Fruit fly (Drosophila melanogaster) whole organism, embryonic: ENCODE measurements around the gene Datp.

Experiments
- ATbp ChIP-seq: fragments of 200-800 bp; sonication (Bioruptor generic); optimal IDR thresholded peaks from 2 replicates; lab custom pipeline; 2017; ENCODE audit warnings: missing biosample characterization, mild to moderate bottlenecking, missing genetic modification characterization, missing genetic modification reagents
- Antp ChIP-seq: fragments of 200-800 bp; sonication (Bioruptor generic); optimal IDR thresholded peaks from 3 replicates; lab custom pipeline; 2016; ENCODE audit warnings: missing biosample characterization, missing genetic modification characterization
- Bgb ChIP-seq: fragments of 200-800 bp; sonication (Bioruptor generic); IDR thresholded peaks from 2 replicates; pipeline ENCODE4 v1.3.6; 2022; ENCODE audit warnings: missing biosample characterization, missing genetic modification characterization; ENCODE audit not compliant: partially characterized antibody
- C15 ChIP-seq: fragments of 200-800 bp; sonication (Bioruptor generic); IDR thresholded peaks from 3 replicates; pipeline ENCODE4 v1.3.6; 2022; ENCODE audit warnings: missing biosample characterization, missing genetic modification characterization
- CG11695 ChIP-seq: fragments of 200-800 bp; sonication (Bioruptor generic); IDR thresholded peaks from 3 replicates; pipeline ENCODE4 v1.3.6; 2022; ENCODE audit warnings: missing biosample characterization, missing genetic modification characterization
- CG11696 ChIP-seq: fragments of 200-800 bp; sonication (Bioruptor generic); IDR thresholded peaks from 2 replicates; pipeline ENCODE4 v1.3.6; 2022; ENCODE audit warnings: missing biosample characterization, missing genetic modification characterization
- CG12104 ChIP-seq: fragments of 200-800 bp; sonication (Bioruptor generic); optimal IDR thresholded peaks from 3 replicates; lab custom pipeline; 2016; ENCODE audit warnings: missing biosample characterization, missing genetic modification characterization
- CG13775 ChIP-seq: fragments of 200-800 bp; sonication (Bioruptor generic); optimal IDR thresholded peaks from 3 replicates; lab custom pipeline; 2017; ENCODE audit warnings: missing biosample characterization, mild to moderate bottlenecking, missing genetic modification characterization
- CG14050 ChIP-seq: fragments of 200-800 bp; sonication (Bioruptor generic); IDR thresholded peaks from 3 replicates; pipeline ENCODE4 v1.3.6; 2022; ENCODE audit warnings: missing biosample characterization, missing genetic modification characterization
- CG15011 ChIP-seq: fragments of 200-800 bp; sonication (Bioruptor generic); optimal IDR thresholded peaks from 3 replicates; lab custom pipeline; 2018; ENCODE audit warnings: missing biosample characterization, mild to moderate bottlenecking, missing genetic modification characterization
- CG17186 ChIP-seq: fragments of 200-800 bp; sonication (Bioruptor generic); optimal IDR thresholded peaks from 3 replicates; lab custom pipeline; 2017; ENCODE audit warnings: missing biosample characterization, missing genetic modification reagents, missing genetic modification characterization
- CG18619 ChIP-seq: fragments of 200-800 bp; sonication (Bioruptor generic); optimal IDR thresholded peaks from 3 replicates; lab custom pipeline; 2017; ENCODE audit warnings: missing biosample characterization, mild to moderate bottlenecking, missing genetic modification characterization
- CG2199 ChIP-seq: fragments of 200-800 bp; sonication (Bioruptor generic); IDR thresholded peaks from 3 replicates; pipeline ENCODE4 v1.3.6; 2022; ENCODE audit warnings: missing biosample characterization, missing genetic modification characterization
- CG31224 ChIP-seq: fragments of 200-800 bp; sonication (Bioruptor generic); IDR thresholded peaks from 2 replicates; pipeline ENCODE4 v1.3.6; 2022; ENCODE audit warnings: missing biosample characterization, missing genetic modification characterization
- CG32532 ChIP-seq: fragments of 200-800 bp; sonication (Bioruptor generic); IDR thresholded peaks from 2 replicates; pipeline ENCODE4 v1.3.6; 2022; ENCODE audit warnings: missing biosample characterization, missing genetic modification characterization
- CG32772 ChIP-seq: fragments of 200-800 bp; sonication (Bioruptor generic); IDR thresholded peaks from 2 replicates; pipeline ENCODE4 v1.3.6; 2022; ENCODE audit warnings: missing biosample characterization, missing genetic modification characterization
- CG3847 ChIP-seq: fragments of 200-800 bp; sonication (Bioruptor generic); IDR thresholded peaks from 2 replicates; pipeline ENCODE4 v1.3.6; 2022; ENCODE audit warnings: missing biosample characterization, missing genetic modification characterization
- CG43689 ChIP-seq: fragments of 200-800 bp; sonication (Bioruptor generic); IDR thresholded peaks from 2 replicates; pipeline ENCODE4 v1.3.6; 2022; ENCODE audit warnings: missing biosample characterization, missing genetic modification characterization
- CG4617 ChIP-seq: fragments of 200-800 bp; sonication (Bioruptor generic); optimal IDR thresholded peaks from 3 replicates; lab custom pipeline; 2016; ENCODE audit warnings: missing biosample characterization, missing genetic modification characterization, borderline replicate concordance
- CG7556 ChIP-seq: fragments of 200-800 bp; sonication (Bioruptor generic); optimal IDR thresholded peaks from 2 replicates; lab custom pipeline; 2017; ENCODE audit warnings: missing biosample characterization, mild to moderate bottlenecking, missing genetic modification characterization
- CG9727 ChIP-seq: fragments of 200-800 bp; sonication (Bioruptor generic); optimal IDR thresholded peaks from 3 replicates; lab custom pipeline; 2017; ENCODE audit warnings: missing biosample characterization, mild to moderate bottlenecking, missing genetic modification characterization
- D19A ChIP-seq: fragments of 200-800 bp; optimal IDR thresholded peaks from 3 replicates; lab custom pipeline; 2019; ENCODE audit warnings: missing biosample characterization, mild to moderate bottlenecking, missing genetic modification characterization, moderate library complexity
- D19B ChIP-seq: fragments of 200-800 bp; sonication (Bioruptor generic); optimal IDR thresholded peaks from 2 replicates; lab custom pipeline; 2017; ENCODE audit warnings: missing biosample characterization, mild to moderate bottlenecking, missing genetic modification characterization
- Dbx ChIP-seq: fragments of 200-800 bp; sonication (Bioruptor generic); IDR thresholded peaks from 3 replicates; pipeline ENCODE4 v1.3.6; 2022; ENCODE audit warnings: missing biosample characterization, missing genetic modification characterization
- Dip3 ChIP-seq: fragments of 200-800 bp; sonication (Bioruptor generic); optimal IDR thresholded peaks from 3 replicates; lab custom pipeline; 2016; ENCODE audit warnings: missing biosample characterization, missing genetic modification characterization
- Gsc ChIP-seq: fragments of 200-800 bp; sonication (Bioruptor generic); IDR thresholded peaks from 2 replicates; pipeline ENCODE4 v1.3.6; 2022; ENCODE audit warnings: missing biosample characterization, missing genetic modification characterization
- HmgD ChIP-seq: fragments of 200-800 bp; sonication (Bioruptor generic); optimal IDR thresholded peaks from 3 replicates; lab custom pipeline; 2016; ENCODE audit warnings: missing biosample characterization, missing genetic modification characterization
- Myb ChIP-seq: fragments of 200-800 bp; sonication (Bioruptor generic); optimal IDR thresholded peaks from 2 replicates; lab custom pipeline; 2016; ENCODE audit warnings: missing biosample characterization, missing genetic modification characterization
- Pdp1 ChIP-seq, 2 experiments: fragments of 200-800 bp; sonication (Bioruptor generic); optimal IDR thresholded peaks; 3 replicates each; lab custom pipeline; 2016; ENCODE audit warnings: missing biosample characterization in 2 of 2, missing genetic modification characterization in 2 of 2, mild to moderate bottlenecking in 1 of 2, moderate library complexity in 1 of 2
- Sox102F ChIP-seq: fragments of 200-800 bp; sonication (Bioruptor generic); optimal IDR thresholded peaks from 2 replicates; lab custom pipeline; 2018; ENCODE audit warnings: missing biosample characterization, mild to moderate bottlenecking, missing genetic modification characterization, moderate library complexity
- br ChIP-seq: fragments of >200 bp; optimal IDR thresholded peaks from 2 replicates; lab custom pipeline; 2017
- cato ChIP-seq: fragments of 200-800 bp; sonication (Bioruptor generic); optimal IDR thresholded peaks from 2 replicates; lab custom pipeline; 2016; ENCODE audit warnings: missing biosample characterization, missing genetic modification characterization, borderline replicate concordance
- croc ChIP-seq: fragments of 200-800 bp; sonication (Bioruptor generic); conservative IDR thresholded peaks from 3 replicates; pipeline ENCODE4 v1.3.6; 2022; ENCODE audit warnings: missing biosample characterization, missing genetic modification characterization
- crol ChIP-seq: fragments of 200-800 bp; sonication (Bioruptor generic); IDR thresholded peaks from 2 replicates; pipeline ENCODE4 v1.3.6; 2022; ENCODE audit warnings: missing biosample characterization, missing genetic modification characterization
- dmrt11E ChIP-seq: fragments of 200-800 bp; sonication (Bioruptor generic); optimal IDR thresholded peaks from 3 replicates; lab custom pipeline; 2018; ENCODE audit warnings: missing biosample characterization, mild to moderate bottlenecking, missing genetic modification characterization, moderate library complexity
- eyg ChIP-seq: fragments of 200-800 bp; sonication (Bioruptor generic); optimal IDR thresholded peaks from 3 replicates; lab custom pipeline; 2016; ENCODE audit warnings: missing biosample characterization, missing genetic modification characterization
- kah ChIP-seq: fragments of 200-800 bp; sonication (Bioruptor generic); optimal IDR thresholded peaks from 2 replicates; lab custom pipeline; 2018; ENCODE audit warnings: missing biosample characterization, mild to moderate bottlenecking, missing genetic modification characterization
- lbe ChIP-seq: fragments of 200-800 bp; sonication (Bioruptor generic); optimal IDR thresholded peaks from 2 replicates; lab custom pipeline; 2016; ENCODE audit warnings: missing biosample characterization, mild to moderate bottlenecking, missing genetic modification characterization
- mirr ChIP-seq: fragments of 200-800 bp; sonication (Bioruptor generic); optimal IDR thresholded peaks from 3 replicates; lab custom pipeline; 2018; ENCODE audit warnings: missing biosample characterization, mild to moderate bottlenecking, missing genetic modification characterization
- nerfin-1 ChIP-seq: fragments of 200-800 bp; sonication (Bioruptor generic); optimal IDR thresholded peaks from 3 replicates; lab custom pipeline; 2019; ENCODE audit warnings: missing biosample characterization, mild to moderate bottlenecking, missing genetic modification characterization, moderate library complexity
- pan ChIP-seq, 4 experiments: fragments of >200 bp in 3 of 4; fragments of 200-800 bp in 1 of 4; sonication (Bioruptor generic) in 1 of 4; optimal IDR thresholded peaks in 3 of 4; IDR thresholded peaks in 1 of 4; 2 replicates each; pipeline versions ENCODE4 v1.3.6 to Lab custom; 2017 to 2022; ENCODE audit warnings: missing biosample characterization in 2 of 4, missing genetic modification characterization in 2 of 4, mixed read lengths in 1 of 4
- pzg ChIP-seq: fragments of 200-800 bp; sonication (Bioruptor generic); optimal IDR thresholded peaks from 3 replicates; lab custom pipeline; 2018; ENCODE audit warnings: missing biosample characterization, mild to moderate bottlenecking, missing genetic modification characterization, moderate library complexity
- so ChIP-seq: fragments of 200-800 bp; sonication (Bioruptor generic); IDR thresholded peaks from 3 replicates; pipeline ENCODE4 v1.3.6; 2022; ENCODE audit warnings: missing biosample characterization, missing genetic modification characterization
- ssp ChIP-seq: fragments of 200-800 bp; sonication (Bioruptor generic); IDR thresholded peaks from 2 replicates; pipeline ENCODE4 v1.3.6; 2022; ENCODE audit warnings: missing biosample characterization, missing genetic modification characterization
- stc ChIP-seq: fragments of 200-800 bp; sonication (Bioruptor generic); IDR thresholded peaks from 2 replicates; pipeline ENCODE4 v1.3.6; 2022; ENCODE audit warnings: missing biosample characterization, missing genetic modification characterization
- tio ChIP-seq: fragments of 200-800 bp; sonication (Bioruptor generic); optimal IDR thresholded peaks from 2 replicates; lab custom pipeline; 2017; ENCODE audit warnings: missing biosample characterization, missing genetic modification characterization, inconsistent platforms
- vvl ChIP-seq: fragments of 200-800 bp; sonication (Bioruptor generic); IDR thresholded peaks from 2 replicates; pipeline ENCODE4 v1.3.6; 2022; ENCODE audit warnings: missing biosample characterization, missing genetic modification characterization
- wek ChIP-seq: fragments of 200-800 bp; sonication (Bioruptor generic); optimal IDR thresholded peaks from 3 replicates; lab custom pipeline; 2018; ENCODE audit warnings: missing biosample characterization, mild to moderate bottlenecking, missing genetic modification characterization, moderate library complexity
- z ChIP-seq: fragments of 200-800 bp; sonication (Bioruptor generic); IDR thresholded peaks from 3 replicates; pipeline ENCODE4 v1.3.6; 2022; ENCODE audit warnings: missing biosample characterization, missing genetic modification characterization
- zfh2 ChIP-seq: fragments of 200-800 bp; sonication (Bioruptor generic); optimal IDR thresholded peaks from 2 replicates; lab custom pipeline; 2016; ENCODE audit warnings: missing biosample characterization, missing genetic modification characterization

The Datp gene

dm6 chr2L:9921401-9921800 lies 17.2 kb downstream of the Datp start, which contains the start of gene CG4592 (continued):
- TF ChIP-seq Bgb (GFP tag; lab: Robert Waterston, UW) (no peak), CG11696 (peak; percentile 49; the same call in 1 of the 2 replicates), ssp (GFP tag; lab: Robert Waterston, UW) (peak; percentile 14; the same call in 1 of the 2 replicates), croc (GFP tag; lab: Robert Waterston, UW) (no peak), CG43689 (no peak), CG15011 (peak; percentile 3), CG18619 (peak; percentile 10), wek (no peak), dmrt11E (peak; percentile 48), CG31224 (GFP tag; lab: Robert Waterston, UW) (peak; percentile 29; the same call in 1 of the 2 replicates), Myb (peak; percentile 15), zfh2 (GFP tag; lab: Kevin White, UChicago) (peak; percentile 30), D19A (tag; lab: Kevin White, UChicago) (no peak), D19B (GFP tag; lab: Kevin White, UChicago) (no peak), pan (optimal IDR thresholded peaks at IDR 0.05; lab: Kevin White, UChicago) (no peak), pan (GFP tag; optimal IDR thresholded peaks at IDR 0.05 in 1 of 2, IDR thresholded peaks at IDR 0.05 in 1 of 2) (peak in 1 of 2 experiments; percentile 73), CG11695 (peak; percentile 39; the same call in 1 of the 3 replicates), Dip3 (GFP tag; lab: Kevin White, UChicago) (peak; percentile 18), Dbx (peak; percentile 66; the same call in 2 of the 3 replicates), CG2199 (GFP tag; lab: Robert Waterston, UW) (no peak), CG9727 (GFP tag; lab: Kevin White, UChicago) (peak; percentile 64), kah (GFP tag; lab: Kevin White, UChicago) (peak; percentile 46), CG14050 (GFP tag; lab: Robert Waterston, UW) (0 out of 3 replicates have a peak, but pooled peaks have one; percentile 32), mirr (peak; percentile 50), cato (GFP tag; lab: Kevin White, UChicago) (peak; percentile 24), ATbp (GFP tag; lab: Kevin White, UChicago) (peak; percentile 42), CG32532 (GFP tag; lab: Robert Waterston, UW) (peak; percentile 66), Pdp1 (GFP tag; optimal IDR thresholded peaks at IDR 0.05; lab: Kevin White, UChicago) (peak; percentile 60 to 71), lbe (GFP tag; lab: Kevin White, UChicago) (peak; percentile 77), stc (GFP tag; lab: Robert Waterston, UW) (0 out of 2 replicates have a peak, but pooled peaks have one; percentile 17), CG32772 (GFP tag; lab: Robert Waterston, UW) (0 out of 2 replicates have a peak, but pooled peaks have one; percentile 22), CG4617 (GFP tag; lab: Kevin White, UChicago) (no peak), CG3847 (peak; percentile 40; the same call in 1 of the 2 replicates), pzg (peak; percentile 35), crol (GFP tag; lab: Robert Waterston, UW) (no peak), C15 (GFP tag; lab: Robert Waterston, UW) (no peak), br (lab: Kevin White, UChicago) (no peak), CG13775 (GFP tag; lab: Kevin White, UChicago) (peak; percentile 53), CG17186 (no peak), eyg (no peak), Gsc (GFP tag; lab: Robert Waterston, UW) (no peak), HmgD (no peak), so (GFP tag; lab: Robert Waterston, UW) (0 out of 3 replicates have a peak, but pooled peaks have one; percentile 21), vvl (GFP tag; lab: Robert Waterston, UW) (peak; percentile 86), tio (no peak), Antp (GFP tag; lab: Kevin White, UChicago) (peak; percentile 8), nerfin-1 (tag; lab: Kevin White, UChicago) (no peak), z (GFP tag; lab: Robert Waterston, UW) (no peak), Sox102F (GFP tag; lab: Kevin White, UChicago) (peak; percentile 61), CG7556 (GFP tag; lab: Kevin White, UChicago) (no peak), CG12104 (GFP tag; lab: Kevin White, UChicago) (peak; percentile 4)
